Worm (Caenorhabditis elegans) whole organism, L3 larva: Measurements from ENCODE around the gene T09A12.1.

ENCODE experiments used
- ZK546.5 ChIP-seq: sonication (generic microtip); optimal IDR thresholded peaks from 2 replicates; lab custom pipeline; 2017; ENCODE audit warnings: missing biosample characterization, missing genetic modification characterization
- aly-2 ChIP-seq: fragments of 150-350 bp; optimal IDR thresholded peaks from 2 replicates; lab custom pipeline; 2014; ENCODE audit warnings: missing biosample characterization, missing genetic modification characterization
- ama-1 ChIP-seq: fragments of 150-350 bp; optimal IDR thresholded peaks from 2 replicates; lab custom pipeline; 2018
- ceh-82 ChIP-seq: fragments of 150-350 bp; optimal IDR thresholded peaks from 2 replicates; lab custom pipeline; 2014; ENCODE audit warnings: missing biosample characterization, missing genetic modification characterization
- daf-12 ChIP-seq: fragments of 150-350 bp; optimal IDR thresholded peaks from 2 replicates; lab custom pipeline; 2014; ENCODE audit warnings: missing biosample characterization, missing genetic modification reagents, missing genetic modification characterization
- egl-27 ChIP-seq: sonication (generic microtip); optimal IDR thresholded peaks from 4 replicates; lab custom pipeline; 2017; ENCODE audit warnings: missing biosample characterization, missing genetic modification reagents, missing genetic modification characterization
- egl-5 ChIP-seq: fragments of 150-350 bp; optimal IDR thresholded peaks from 2 replicates; lab custom pipeline; 2017; ENCODE audit warnings: missing biosample characterization, missing genetic modification reagents, missing genetic modification characterization, inconsistent platforms
- elt-1 ChIP-seq: fragments of 150-350 bp; optimal IDR thresholded peaks from 2 replicates; lab custom pipeline; 2014; ENCODE audit warnings: missing biosample characterization, missing genetic modification characterization
- elt-2 ChIP-seq: sonication (generic microtip); optimal IDR thresholded peaks from 2 replicates; lab custom pipeline; 2016; ENCODE audit warnings: missing genetic modification reagents, mild to moderate bottlenecking, missing genetic modification characterization, missing compliant biosample characterization
- elt-3 ChIP-seq, 3 experiments: fragments of 150-350 bp in 1 of 3; sonication (generic microtip) in 2 of 3; optimal IDR thresholded peaks; 2 replicates in 2 of 3; 4 replicates in 1 of 3; lab custom pipeline; 2014 to 2017; ENCODE audit warnings: missing biosample characterization in 3 of 3, missing genetic modification characterization in 3 of 3
- eor-1 ChIP-seq, 2 experiments: fragments of 150-350 bp; optimal IDR thresholded peaks; 2 replicates each; lab custom pipeline; 2014 to 2018; ENCODE audit warnings: missing biosample characterization in 2 of 2, missing genetic modification characterization in 2 of 2
- fkh-10 ChIP-seq: sonication (generic microtip); optimal IDR thresholded peaks from 2 replicates; lab custom pipeline; 2017; ENCODE audit warnings: missing biosample characterization, missing genetic modification reagents, missing genetic modification characterization
- fkh-2 ChIP-seq: fragments of 150-350 bp; optimal IDR thresholded peaks from 2 replicates; lab custom pipeline; 2014; ENCODE audit warnings: missing biosample characterization, missing genetic modification reagents, missing genetic modification characterization
- fos-1 ChIP-seq: fragments of 150-350 bp; optimal IDR thresholded peaks from 2 replicates; lab custom pipeline; 2014; ENCODE audit warnings: missing biosample characterization, missing genetic modification characterization
- hmg-11 ChIP-seq: sonication (generic microtip); optimal IDR thresholded peaks from 2 replicates; lab custom pipeline; 2016; ENCODE audit warnings: missing genetic modification characterization, missing compliant biosample characterization
- jun-1 ChIP-seq: fragments of 150-350 bp; optimal IDR thresholded peaks from 2 replicates; lab custom pipeline; 2014; ENCODE audit warnings: missing biosample characterization, missing genetic modification reagents, missing genetic modification characterization
- lin-15B ChIP-seq: fragments of 150-350 bp; optimal IDR thresholded peaks from 2 replicates; lab custom pipeline; 2014; ENCODE audit warnings: missing biosample characterization, missing genetic modification characterization
- lin-39 ChIP-seq: fragments of 150-350 bp; optimal IDR thresholded peaks from 2 replicates; lab custom pipeline; 2018; ENCODE audit warnings: missing biosample characterization, missing genetic modification reagents, missing genetic modification characterization
- lsy-12 ChIP-seq: sonication (generic microtip); optimal IDR thresholded peaks from 2 replicates; lab custom pipeline; 2016; ENCODE audit warnings: mild to moderate bottlenecking, missing genetic modification characterization, missing compliant biosample characterization
- nfya-1 ChIP-seq: sonication (generic microtip); optimal IDR thresholded peaks from 2 replicates; lab custom pipeline; 2017; ENCODE audit warnings: missing genetic modification characterization, mild to moderate bottlenecking, missing compliant biosample characterization, antibody characterized with exemption, moderate library complexity; ENCODE audit not compliant: insufficient read depth
- nhr-11 ChIP-seq: fragments of 150-350 bp; optimal IDR thresholded peaks from 2 replicates; lab custom pipeline; 2014; ENCODE audit warnings: missing biosample characterization, missing genetic modification characterization
- nhr-12 ChIP-seq: fragments of 150-350 bp; optimal IDR thresholded peaks from 2 replicates; lab custom pipeline; 2014; ENCODE audit warnings: missing biosample characterization, missing genetic modification characterization
- nhr-23 ChIP-seq: fragments of 150-350 bp; optimal IDR thresholded peaks from 2 replicates; lab custom pipeline; 2014; ENCODE audit warnings: missing biosample characterization, missing genetic modification reagents, missing genetic modification characterization
- nhr-237 ChIP-seq: fragments of 150-350 bp; optimal IDR thresholded peaks from 2 replicates; lab custom pipeline; 2014; ENCODE audit warnings: missing biosample characterization, missing genetic modification characterization
- nhr-25 ChIP-seq: sonication (generic microtip); optimal IDR thresholded peaks from 2 replicates; lab custom pipeline; 2017; ENCODE audit warnings: missing biosample characterization, missing genetic modification characterization
- nhr-43 ChIP-seq: sonication (generic microtip); optimal IDR thresholded peaks from 2 replicates; lab custom pipeline; 2016; ENCODE audit warnings: mild to moderate bottlenecking, missing genetic modification characterization, missing compliant biosample characterization; ENCODE audit not compliant: poor library complexity, severe bottlenecking
- nhr-67 ChIP-seq: fragments of 150-350 bp; optimal IDR thresholded peaks from 2 replicates; lab custom pipeline; 2014; ENCODE audit warnings: missing biosample characterization, missing genetic modification characterization
- nhr-77 ChIP-seq: fragments of 150-350 bp; optimal IDR thresholded peaks from 2 replicates; lab custom pipeline; 2014; ENCODE audit warnings: missing biosample characterization, missing genetic modification characterization
- pha-4 ChIP-seq: fragments of 150-350 bp; optimal IDR thresholded peaks from 2 replicates; lab custom pipeline; 2014; ENCODE audit warnings: missing biosample characterization, missing genetic modification reagents, missing genetic modification characterization
- pqm-1 ChIP-seq: fragments of 150-350 bp; optimal IDR thresholded peaks from 2 replicates; lab custom pipeline; 2017; ENCODE audit warnings: missing biosample characterization, missing genetic modification characterization, inconsistent platforms
- sea-2 ChIP-seq: fragments of 150-350 bp; sonication (generic microtip); optimal IDR thresholded peaks from 4 replicates; lab custom pipeline; 2014; ENCODE audit warnings: missing biosample characterization, missing genetic modification reagents, missing genetic modification characterization
- skn-1 ChIP-seq: fragments of 150-350 bp; optimal IDR thresholded peaks from 2 replicates; lab custom pipeline; 2014; ENCODE audit warnings: missing biosample characterization, missing genetic modification characterization
- snpc-4 ChIP-seq: fragments of 150-350 bp; optimal IDR thresholded peaks from 2 replicates; lab custom pipeline; 2014; ENCODE audit warnings: missing biosample characterization, missing genetic modification characterization
- tbx-2 ChIP-seq: sonication (generic microtip); optimal IDR thresholded peaks from 2 replicates; lab custom pipeline; 2016; ENCODE audit warnings: mild to moderate bottlenecking, missing genetic modification characterization, missing compliant biosample characterization
- unc-39 ChIP-seq: sonication (generic microtip); optimal IDR thresholded peaks from 4 replicates; lab custom pipeline; 2017; ENCODE audit warnings: missing biosample characterization, missing genetic modification characterization
- unc-62 ChIP-seq: fragments of 150-350 bp; sonication (generic microtip); optimal IDR thresholded peaks from 4 replicates; lab custom pipeline; 2014; ENCODE audit warnings: missing biosample characterization, missing genetic modification reagents, missing genetic modification characterization
- ztf-4 ChIP-seq: fragments of 150-350 bp; optimal IDR thresholded peaks from 2 replicates; lab custom pipeline; 2014; ENCODE audit warnings: missing biosample characterization, missing genetic modification characterization

The T09A12.1 gene

ce11 chrIV:8254193-8254592, 10.0 kb downstream of the T09A12.1 start:
- TF ChIP-seq nhr-43 (tag; lab: Kevin White, UChicago) (peak; percentile 0), nhr-12 (tag; lab: Kevin White, UChicago) (no peak), nhr-23 (tag; lab: Kevin White, UChicago) (peak; percentile 62), sea-2 (GFP tag; lab: Kevin White, UChicago) (no peak), elt-1 (tag; lab: Kevin White, UChicago) (peak; percentile 82)

- TF ChIP-seq nhr-43 (tag; lab: Kevin White, UChicago) (no peak), nfya-1 (tag; lab: Kevin White, UChicago) (no peak), pqm-1 (tag; lab: Kevin White, UChicago) (peak; percentile 44), nhr-77 (no peak), fos-1 (tag; lab: Kevin White, UChicago) (no peak), snpc-4 (tag; lab: Kevin White, UChicago) (no peak), elt-2 (tag; lab: Kevin White, UChicago) (peak; percentile 41), fkh-10 (GFP tag; lab: Kevin White, UChicago) (no peak), egl-27 (no peak), nhr-23 (tag; lab: Kevin White, UChicago) (peak; percentile 12), elt-1 (tag; lab: Kevin White, UChicago) (peak; percentile 67), nhr-67 (tag; lab: Kevin White, UChicago) (no peak)
Measured at ce11 chrIV:8255221-8255620, 11.0 kb downstream of the T09A12.1 start.

ce11 chrIV:8259904-8260303, 15.7 kb downstream of the T09A12.1 start, which contains the start of gene K07H8.7:
TSS of gene K07H8.7 (minus strand) at chrIV:8260004.
- TF ChIP-seq lin-15B (tag; lab: Kevin White, UChicago): no peak
- TF ChIP-seq ceh-82: no peak
- no peak for TF ChIP-seq elt-1 (tag; lab: Kevin White, UChicago)
- no peak for TF ChIP-seq skn-1
- no peak for TF ChIP-seq nhr-237 (tag; lab: Kevin White, UChicago)
- no peak for TF ChIP-seq hmg-11 (tag; lab: Kevin White, UChicago)
- TF ChIP-seq daf-12 (tag; lab: Kevin White, UChicago): no peak
- no peak for TF ChIP-seq nfya-1 (tag; lab: Kevin White, UChicago)
- TF ChIP-seq nhr-11: no peak
- no peak for TF ChIP-seq ztf-4
- no peak for TF ChIP-seq lsy-12 (tag; lab: Kevin White, UChicago)
- no peak for TF ChIP-seq elt-3 (tag; optimal IDR thresholded peaks at IDR 0.05; lab: Kevin White, UChicago)
- no peak for TF ChIP-seq nhr-43 (tag; lab: Kevin White, UChicago)
- TF ChIP-seq tbx-2 (tag; lab: Kevin White, UChicago): no peak

- TF ChIP-seq nhr-25 (tag; lab: Kevin White, UChicago) (no peak), pqm-1 (tag; lab: Kevin White, UChicago) (no peak), ZK546.5 (tag; lab: Kevin White, UChicago) (no peak), nhr-237 (tag; lab: Kevin White, UChicago) (no peak), unc-62 (GFP tag; lab: Kevin White, UChicago) (no peak), ama-1 (lab: Kevin White, UChicago) (no peak), elt-2 (tag; lab: Kevin White, UChicago) (no peak), eor-1 (tag; optimal IDR thresholded peaks at IDR 0.05; lab: Kevin White, UChicago) (no peak), tbx-2 (tag; lab: Kevin White, UChicago) (no peak), daf-12 (tag; lab: Kevin White, UChicago) (no peak), aly-2 (tag; lab: Kevin White, UChicago) (no peak), egl-27 (no peak), lin-15B (tag; lab: Kevin White, UChicago) (no peak), nhr-43 (tag; lab: Kevin White, UChicago) (no peak), ztf-4 (no peak)
Measured at ce11 chrIV:8260848-8261638, 16.8 kb downstream of the T09A12.1 start, which contains the start of gene vit-6. TSS of gene vit-6 (plus strand) at chrIV:8261157.

DNA sequence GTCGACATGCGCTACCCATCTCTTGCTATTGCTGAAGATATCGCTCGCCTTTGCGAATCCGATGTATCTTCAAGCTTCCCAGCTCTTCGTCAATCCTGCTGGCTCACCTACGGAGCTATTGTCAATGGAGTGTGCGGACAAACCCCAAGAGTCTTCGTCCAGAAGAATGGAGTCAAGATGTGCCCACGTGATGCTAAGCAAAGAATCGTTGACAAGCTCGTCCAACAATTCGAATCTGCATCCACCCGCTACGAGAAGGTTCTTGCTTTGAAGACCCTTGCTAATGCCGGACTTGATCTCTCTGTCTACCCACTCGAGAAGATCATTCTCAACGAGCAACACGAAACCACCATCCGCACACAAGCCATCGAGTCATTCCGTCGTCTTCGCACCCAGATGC, 18.5 kb downstream of the T09A12.1 start:
- TF ChIP-seq nhr-11: no peak
- no peak for TF ChIP-seq sea-2 (GFP tag; lab: Kevin White, UChicago)
- TF ChIP-seq lsy-12 (tag; lab: Kevin White, UChicago): no peak
- TF ChIP-seq elt-2 (tag; lab: Kevin White, UChicago): no peak
- TF ChIP-seq tbx-2 (tag; lab: Kevin White, UChicago): no peak
- no peak for TF ChIP-seq lin-39 (tag; lab: Kevin White, UChicago)
- TF ChIP-seq egl-5: no peak
- no peak for TF ChIP-seq unc-39 (tag; lab: Kevin White, UChicago)
- no peak for TF ChIP-seq fkh-2 (tag; lab: Kevin White, UChicago)
- TF ChIP-seq jun-1 (tag; lab: Kevin White, UChicago): no peak
- no peak for TF ChIP-seq fos-1 (tag; lab: Kevin White, UChicago)
- no peak for TF ChIP-seq elt-3 (tag; optimal IDR thresholded peaks at IDR 0.05; lab: Kevin White, UChicago)
- TF ChIP-seq pha-4 (tag; lab: Kevin White, UChicago): no peak
- no peak for TF ChIP-seq lin-15B (tag; lab: Kevin White, UChicago)
- TF ChIP-seq eor-1 (tag; optimal IDR thresholded peaks at IDR 0.05; lab: Kevin White, UChicago): no peak
- TF ChIP-seq, all 47 proteins: peak for 0
